Fruit fly (Drosophila melanogaster) whole organism, wandering third instar larva: ENCODE results near the gene TfIIA-S.
"Not testable (repeated sequence)": the region's sequence is repeated elsewhere in the genome, so short reads cannot be mapped to it uniquely, and the experiment has no call there.

Experiments
- Abd-B ChIP-seq: fragments of >200 bp; optimal IDR thresholded peaks from 2 replicates; lab custom pipeline; 2017; ENCODE audit warnings: missing biosample characterization, missing genetic modification characterization
- CG32264 ChIP-seq: fragments of 200-800 bp; sonication (Bioruptor generic); optimal IDR thresholded peaks from 2 replicates; lab custom pipeline; 2016; ENCODE audit warnings: missing biosample characterization, missing genetic modification characterization
- CG9705 ChIP-seq: fragments of 200-800 bp; sonication (Bioruptor generic); optimal IDR thresholded peaks from 2 replicates; lab custom pipeline; 2018; ENCODE audit warnings: missing biosample characterization, mild to moderate bottlenecking, missing genetic modification characterization
- Dif ChIP-seq: fragments of 200-275, 200-300 bp; sonication (Bioruptor generic); optimal IDR thresholded peaks from 2 replicates; lab custom pipeline; 2018; ENCODE audit warnings: missing biosample characterization, missing genetic modification characterization; ENCODE audit not compliant: partially characterized antibody
- GATAd ChIP-seq: sonication (Bioruptor generic); optimal IDR thresholded peaks from 2 replicates; lab custom pipeline; 2016; ENCODE audit warnings: missing biosample characterization, missing genetic modification characterization
- HLH106 ChIP-seq: fragments of 200-800 bp; optimal IDR thresholded peaks from 3 replicates; lab custom pipeline; 2019; ENCODE audit warnings: missing biosample characterization, mild to moderate bottlenecking, missing genetic modification characterization, moderate library complexity
- Hnf4 ChIP-seq: fragments of 200-800 bp; sonication (Bioruptor generic); optimal IDR thresholded peaks from 2 replicates; lab custom pipeline; 2016; ENCODE audit warnings: missing biosample characterization, mild to moderate bottlenecking, missing genetic modification characterization
- Hr83 ChIP-seq: fragments of 200-300 bp; sonication (Bioruptor generic); optimal IDR thresholded peaks from 2 replicates; lab custom pipeline; 2016; ENCODE audit warnings: missing biosample characterization, mild to moderate bottlenecking, missing genetic modification characterization, moderate library complexity; ENCODE audit not compliant: poor library complexity, severe bottlenecking
- Jra ChIP-seq: sonication (Bioruptor generic); optimal IDR thresholded peaks from 2 replicates; lab custom pipeline; 2016; ENCODE audit warnings: missing biosample characterization, missing genetic modification characterization
- N ChIP-seq: fragments of >200 bp; optimal IDR thresholded peaks from 2 replicates; lab custom pipeline; 2018; ENCODE audit warnings: missing biosample characterization, missing external identifiers, missing genetic modification characterization
- OdsH ChIP-seq: fragments of 200-800 bp; sonication (Bioruptor generic); optimal IDR thresholded peaks from 2 replicates; lab custom pipeline; 2016; ENCODE audit warnings: missing biosample characterization, mild to moderate bottlenecking, missing genetic modification characterization
- Rel ChIP-seq, 2 experiments: fragments of 200-800 bp; sonication (Bioruptor generic) in 1 of 2; optimal IDR thresholded peaks; 2 replicates in 1 of 2; 3 replicates in 1 of 2; lab custom pipeline; 2016 to 2019; ENCODE audit warnings: mild to moderate bottlenecking in 2 of 2, missing biosample characterization in 2 of 2, missing genetic modification characterization in 2 of 2, moderate library complexity in 1 of 2
- Sp1 ChIP-seq: fragments of 200-800 bp; sonication (Bioruptor generic); optimal IDR thresholded peaks from 3 replicates; lab custom pipeline; 2019; ENCODE audit warnings: missing biosample characterization, mild to moderate bottlenecking, missing genetic modification characterization, moderate library complexity
- Vsx2 ChIP-seq: fragments of 200-300, 225-300 bp; sonication (Bioruptor generic); optimal IDR thresholded peaks from 2 replicates; lab custom pipeline; 2018; ENCODE audit warnings: missing biosample characterization, missing genetic modification characterization; ENCODE audit not compliant: partially characterized antibody
- br ChIP-seq: fragments of 200-800 bp; sonication (Bioruptor generic); optimal IDR thresholded peaks from 2 replicates; lab custom pipeline; 2016; ENCODE audit warnings: missing biosample characterization, missing genetic modification characterization
- dl ChIP-seq, 2 experiments: fragments of 175-275, 200-275 bp in 1 of 2; fragments of 200-275 bp in 1 of 2; sonication (Bioruptor generic); optimal IDR thresholded peaks; lab custom pipeline; 2018; ENCODE audit warnings: mild to moderate bottlenecking in 2 of 2, missing biosample characterization in 2 of 2, missing genetic modification characterization in 2 of 2, moderate library complexity in 2 of 2; ENCODE audit not compliant: partially characterized antibody in 2 of 2, insufficient read depth in 1 of 2
- dmrt93B ChIP-seq: fragments of 200-800 bp; sonication (Bioruptor generic); optimal IDR thresholded peaks from 2 replicates; lab custom pipeline; 2018; ENCODE audit warnings: missing biosample characterization, mild to moderate bottlenecking, missing genetic modification characterization
- dsf ChIP-seq: sonication (Bioruptor generic); optimal IDR thresholded peaks from 2 replicates; lab custom pipeline; 2016; ENCODE audit warnings: missing biosample characterization, missing genetic modification characterization, borderline replicate concordance
- ey ChIP-seq: fragments of 200-800 bp; sonication (Bioruptor generic); optimal IDR thresholded peaks from 2 replicates; lab custom pipeline; 2016; ENCODE audit warnings: missing biosample characterization, missing genetic modification characterization
- foxo ChIP-seq, 2 experiments: fragments of 200-800 bp; sonication (Bioruptor generic); optimal IDR thresholded peaks; 2 replicates in 1 of 2; 3 replicates in 1 of 2; lab custom pipeline; 2016 to 2017; ENCODE audit warnings: missing biosample characterization in 2 of 2, missing genetic modification characterization in 2 of 2
- fru ChIP-seq: fragments of 200-800 bp; sonication (Bioruptor generic); optimal IDR thresholded peaks from 3 replicates; lab custom pipeline; 2016; ENCODE audit warnings: missing biosample characterization, mild to moderate bottlenecking, missing genetic modification characterization
- h ChIP-seq: fragments of 200-800 bp; sonication (Bioruptor generic); optimal IDR thresholded peaks from 3 replicates; lab custom pipeline; 2016; ENCODE audit warnings: missing biosample characterization, mild to moderate bottlenecking, missing genetic modification characterization
- jim ChIP-seq: fragments of 175-275, 200-325 bp; sonication (Bioruptor generic); optimal IDR thresholded peaks from 2 replicates; lab custom pipeline; 2016; ENCODE audit warnings: missing biosample characterization, mild to moderate bottlenecking, missing genetic modification characterization
- lola ChIP-seq: fragments of >200 bp; optimal IDR thresholded peaks from 2 replicates; lab custom pipeline; 2017; ENCODE audit warnings: missing biosample characterization, missing genetic modification characterization
- pan ChIP-seq: fragments of >200 bp; optimal IDR thresholded peaks from 2 replicates; lab custom pipeline; 2017
- psq ChIP-seq: fragments of 200-800 bp; sonication (Bioruptor generic); optimal IDR thresholded peaks from 3 replicates; lab custom pipeline; 2017; ENCODE audit warnings: missing biosample characterization, mild to moderate bottlenecking, missing genetic modification characterization, moderate library complexity
- rgr ChIP-seq: fragments of 200-800 bp; sonication (Bioruptor generic); optimal IDR thresholded peaks from 3 replicates; lab custom pipeline; 2016; ENCODE audit warnings: missing biosample characterization, mild to moderate bottlenecking, missing genetic modification characterization
- sage ChIP-seq: fragments of 200-800 bp; sonication (Bioruptor generic); optimal IDR thresholded peaks from 2 replicates; lab custom pipeline; 2016; ENCODE audit warnings: missing biosample characterization, mild to moderate bottlenecking, missing genetic modification characterization
- sv ChIP-seq: fragments of 200-800 bp; sonication (Bioruptor generic); optimal IDR thresholded peaks from 3 replicates; lab custom pipeline; 2016; ENCODE audit warnings: missing biosample characterization, missing genetic modification characterization
- usp ChIP-seq: fragments of >200 bp; optimal IDR thresholded peaks from 2 replicates; lab custom pipeline; 2017; ENCODE audit warnings: missing biosample characterization, missing genetic modification characterization
- woc ChIP-seq: sonication (Bioruptor generic); optimal IDR thresholded peaks from 2 replicates; lab custom pipeline; 2016; ENCODE audit warnings: missing biosample characterization, mild to moderate bottlenecking, missing genetic modification characterization

Gene TfIIA-S

DNA sequence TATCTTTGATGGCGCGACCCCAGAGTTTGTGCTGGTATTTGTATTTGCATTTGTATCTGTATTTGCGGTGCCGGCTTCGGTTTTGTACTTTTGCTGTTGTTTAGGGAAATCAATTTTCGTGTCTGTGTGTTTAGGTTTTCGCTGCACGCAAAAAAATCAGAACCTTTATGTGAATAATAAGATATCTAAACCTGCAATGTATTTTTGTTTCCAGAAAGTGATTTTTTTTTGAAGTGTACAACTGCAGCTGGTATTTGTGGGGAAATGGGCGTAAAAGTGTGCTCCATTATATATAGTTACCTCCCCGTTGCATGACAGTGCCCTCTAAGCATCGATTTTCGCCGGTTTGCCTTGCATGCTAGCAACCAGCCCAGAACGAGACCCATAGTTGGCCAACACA, 23.0 kb downstream of the TfIIA-S start:
- TF ChIP-seq Vsx2 (GFP tag; lab: Kevin White, UChicago) = no peak
- no peak for TF ChIP-seq GATAd (GFP tag; lab: Kevin White, UChicago)
- TF ChIP-seq jim (GFP tag; lab: Kevin White, UChicago) = no peak
- TF ChIP-seq usp (GFP tag; lab: Kevin White, UChicago) = no peak
- no peak for TF ChIP-seq sv (GFP tag; lab: Kevin White, UChicago)
- TF ChIP-seq foxo (GFP tag; optimal IDR thresholded peaks at IDR 0.05; lab: Kevin White, UChicago) = no peak
- no peak for TF ChIP-seq Jra (GFP tag; lab: Kevin White, UChicago)
- no peak for TF ChIP-seq h (GFP tag; lab: Kevin White, UChicago)
- no peak for TF ChIP-seq lola (GFP tag; lab: Kevin White, UChicago)
- no peak for TF ChIP-seq CG32264 (GFP tag; lab: Kevin White, UChicago)
- TF ChIP-seq woc (GFP tag; lab: Kevin White, UChicago) = no peak
- no peak for TF ChIP-seq pan (lab: Kevin White, UChicago)

DNA sequence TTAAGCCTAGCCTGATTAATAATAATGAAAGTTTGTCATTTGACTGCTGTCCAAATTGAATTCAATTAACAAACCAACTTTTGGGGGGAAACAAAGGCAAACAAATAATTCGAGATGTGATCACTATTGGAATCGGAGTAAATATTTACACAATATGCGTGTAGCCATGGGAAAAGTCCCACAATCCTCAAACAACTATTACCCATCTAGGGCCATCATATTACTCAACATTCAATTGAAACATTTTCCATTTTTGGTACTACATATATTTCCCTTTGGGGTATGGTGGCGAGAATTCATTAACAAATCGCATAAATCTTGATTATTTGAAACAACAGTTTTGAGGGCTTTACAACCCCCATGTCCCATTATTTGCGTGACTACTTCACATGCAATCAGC, 23.7 kb downstream of the TfIIA-S start:
- no peak for TF ChIP-seq psq (GFP tag; lab: Kevin White, UChicago)
- TF ChIP-seq Dif = no peak
- TF ChIP-seq Abd-B = no peak
- TF ChIP-seq dmrt93B (GFP tag; lab: Kevin White, UChicago) = no peak
- no peak for TF ChIP-seq Sp1 (GFP tag; lab: Kevin White, UChicago)

DNA sequence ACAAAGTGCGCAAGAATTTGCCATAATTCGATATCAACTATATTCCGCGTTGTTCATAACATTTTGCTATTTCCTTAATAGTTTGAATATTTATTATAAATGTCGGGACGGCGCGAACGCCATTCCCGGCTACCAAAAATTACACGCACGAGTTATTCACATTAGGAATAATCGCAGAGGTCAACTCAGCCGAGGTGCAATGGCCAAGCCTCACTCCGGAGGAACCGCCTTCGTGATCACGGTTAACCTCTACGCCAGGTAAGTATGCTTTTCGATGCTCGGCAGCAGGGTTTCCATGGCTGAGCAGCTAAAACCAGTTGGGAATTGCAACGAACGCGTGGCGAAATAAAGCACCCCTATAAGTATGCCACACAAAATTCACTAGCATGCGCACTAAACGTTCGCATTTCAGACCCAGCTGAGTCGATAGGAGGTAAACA, 31.5 kb downstream of the TfIIA-S start:
- TF ChIP-seq fru (GFP tag; lab: Kevin White, UChicago) = peak; percentile 75
- TF ChIP-seq br (GFP tag; lab: Kevin White, UChicago) = peak; percentile 72
- peak; percentile 42 for TF ChIP-seq sv (GFP tag; lab: Kevin White, UChicago)
- peak; percentile 40 for TF ChIP-seq Sp1 (GFP tag; lab: Kevin White, UChicago)
- peak; percentile 28 for TF ChIP-seq sage (GFP tag; lab: Kevin White, UChicago)
- TF ChIP-seq CG9705 (GFP tag; lab: Kevin White, UChicago) = peak; percentile 15
- TF ChIP-seq foxo (GFP tag; optimal IDR thresholded peaks at IDR 0.05; lab: Kevin White, UChicago) = peak in 1 of 2 experiments; percentile 70
- peak; percentile 8 for TF ChIP-seq CG32264 (GFP tag; lab: Kevin White, UChicago)
- TF ChIP-seq h (GFP tag; lab: Kevin White, UChicago) = peak; percentile 80
- TF ChIP-seq Rel (GFP tag; optimal IDR thresholded peaks at IDR 0.05; lab: Kevin White, UChicago) = not testable (repeated sequence)
- TF ChIP-seq Rel (tag; optimal IDR thresholded peaks at IDR 0.05; lab: Kevin White, UChicago) = peak; percentile 52
- peak; percentile 42 for TF ChIP-seq woc (GFP tag; lab: Kevin White, UChicago)
- TF ChIP-seq OdsH (GFP tag; lab: Kevin White, UChicago) = peak; percentile 59
- TF ChIP-seq rgr (GFP tag; lab: Kevin White, UChicago) = peak; percentile 67
- TF ChIP-seq dl (GFP tag; optimal IDR thresholded peaks at IDR 0.05; lab: Kevin White, UChicago; ENCODE audit: insufficient read depth in 1 of 2, partially characterized antibody in 2 of 2) = peak in 1 of 2 experiments; percentile 10
- peak; percentile 11 for TF ChIP-seq dmrt93B (GFP tag; lab: Kevin White, UChicago)
- TF ChIP-seq psq (GFP tag; lab: Kevin White, UChicago) = peak; percentile 52
- peak; percentile 66 for TF ChIP-seq ey (GFP tag; lab: Kevin White, UChicago)
- TF ChIP-seq HLH106 = peak; percentile 26
- TF ChIP-seq Dif = peak; percentile 28
- peak; percentile 63 for TF ChIP-seq Hr83 (GFP tag; lab: Kevin White, UChicago)
- peak; percentile 83 for TF ChIP-seq Hnf4

DNA sequence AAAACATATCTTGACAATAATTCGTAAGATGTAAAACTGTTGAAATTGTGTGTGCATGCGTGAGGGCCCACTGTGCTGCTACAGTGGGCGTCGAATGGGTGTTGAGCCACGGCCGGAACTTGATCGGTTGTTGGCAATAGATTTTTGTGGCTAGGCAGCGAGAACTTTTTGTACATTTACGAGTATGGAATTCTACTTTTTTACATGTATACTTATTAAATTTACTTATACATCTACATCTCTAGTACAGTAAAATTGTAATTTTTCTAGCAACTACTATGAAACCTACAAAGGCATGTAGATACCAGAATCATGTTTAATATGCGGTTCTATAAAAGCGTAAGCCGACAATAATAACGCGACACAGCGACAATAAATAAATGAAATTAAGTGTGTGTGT, 41.3 kb downstream of the TfIIA-S start:
- TF ChIP-seq jim (GFP tag; lab: Kevin White, UChicago) (no peak), dsf (GFP tag; lab: Kevin White, UChicago) (no peak), sage (GFP tag; lab: Kevin White, UChicago) (no peak), N (no peak), Vsx2 (GFP tag; lab: Kevin White, UChicago) (no peak)
